Worm (Caenorhabditis elegans) whole organism, mixed stage, embryonic: ENCODE data around the gene spig-6.

ENCODE experiments used
- ceh-83 ChIP-seq: fragments of 200-800 bp; sonication (Bioruptor generic); optimal IDR thresholded peaks from 2 replicates; lab custom pipeline; 2018; ENCODE audit warnings: mild to moderate bottlenecking, missing genetic modification characterization, missing compliant biosample characterization
- ces-1 ChIP-seq: fragments of 150-350 bp; optimal IDR thresholded peaks from 2 replicates; lab custom pipeline; 2014; ENCODE audit warnings: missing biosample characterization, missing genetic modification reagents, missing genetic modification characterization
- elt-3 ChIP-seq: fragments of 150-350 bp; optimal IDR thresholded peaks from 2 replicates; lab custom pipeline; 2014; ENCODE audit warnings: missing biosample characterization, missing genetic modification characterization
- mab-5 ChIP-seq: fragments of 150-350 bp; optimal IDR thresholded peaks from 2 replicates; lab custom pipeline; 2014; ENCODE audit warnings: missing biosample characterization, missing genetic modification characterization
- pha-4 ChIP-seq: fragments of 150-350 bp; optimal IDR thresholded peaks from 2 replicates; lab custom pipeline; 2018; ENCODE audit warnings: missing biosample characterization, missing genetic modification reagents, missing genetic modification characterization
- snpc-4 ChIP-seq: fragments of 150-350 bp; optimal IDR thresholded peaks from 2 replicates; lab custom pipeline; 2014; ENCODE audit warnings: missing biosample characterization, missing genetic modification characterization
- unc-120 ChIP-seq: sonication (generic microtip); optimal IDR thresholded peaks from 2 replicates; lab custom pipeline; 2017; ENCODE audit warnings: missing genetic modification characterization, missing compliant biosample characterization; ENCODE audit not compliant: poor library complexity, severe bottlenecking
- zip-8 ChIP-seq: fragments of 150-350 bp; optimal IDR thresholded peaks from 2 replicates; lab custom pipeline; 2014; ENCODE audit warnings: missing biosample characterization, missing genetic modification characterization
- ztf-11 ChIP-seq: fragments of 150-350 bp; optimal IDR thresholded peaks from 2 replicates; lab custom pipeline; 2014; ENCODE audit warnings: missing biosample characterization, missing genetic modification characterization

DNA sequence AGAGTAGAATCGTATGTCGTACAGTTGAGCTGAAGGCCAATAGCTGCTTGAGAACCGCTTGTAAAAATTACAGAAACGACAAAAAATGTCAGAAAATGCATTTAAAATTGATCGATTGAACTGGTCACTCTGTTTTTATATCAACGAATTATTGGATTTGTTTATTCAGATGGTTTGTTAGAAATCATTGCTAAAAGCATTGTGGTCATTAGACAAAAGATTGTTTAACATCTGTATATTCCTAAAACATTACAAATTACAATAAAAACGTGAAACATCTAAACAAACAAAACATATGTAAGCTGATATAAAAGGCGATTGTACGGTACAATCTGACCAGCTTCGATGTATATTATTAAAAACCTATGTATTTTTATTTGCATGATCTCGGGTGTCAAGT, 45.9 kb upstream of the spig-6 start, which contains the start of the genes F26D2.13 and F26D2.14:
- no peak for TF ChIP-seq snpc-4 (tag; lab: Kevin White, UChicago)
- TF ChIP-seq ceh-83 (GFP tag; lab: Kevin White, UChicago) = no peak
- TF ChIP-seq elt-3 (tag; lab: Kevin White, UChicago) = no peak
- TF ChIP-seq ztf-11 (tag; lab: Kevin White, UChicago) = no peak
- TF ChIP-seq unc-120 = no peak
- no peak for TF ChIP-seq mab-5 (tag; lab: Kevin White, UChicago)
- TF ChIP-seq pha-4 (tag; lab: Kevin White, UChicago) = no peak
- no peak for TF ChIP-seq ces-1 (GFP tag; lab: Kevin White, UChicago)
- no peak for TF ChIP-seq zip-8
